Worm (Caenorhabditis elegans) whole organism, early embryonic: ENCODE data around the gene Y53F4B.21.
A peak's percentile ranks its signal among the peaks of the same experiment; 100 is the strongest.

Experiments used
- B0310.2 ChIP-seq: sonication (generic microtip); optimal IDR thresholded peaks from 2 replicates; lab custom pipeline; 2016; ENCODE audit warnings: mild to moderate bottlenecking, missing genetic modification characterization, missing compliant biosample characterization
- F13C5.2 ChIP-seq: sonication (generic microtip); optimal IDR thresholded peaks from 2 replicates; lab custom pipeline; 2017; ENCODE audit warnings: mild to moderate bottlenecking, missing genetic modification characterization, inconsistent platforms, missing compliant biosample characterization
- aly-1 ChIP-seq: sonication (generic microtip); optimal IDR thresholded peaks from 2 replicates; lab custom pipeline; 2016; ENCODE audit warnings: missing genetic modification characterization, missing compliant biosample characterization
- ama-1 ChIP-seq: fragments of 150-350 bp; optimal IDR thresholded peaks from 2 replicates; lab custom pipeline; 2014
- ceh-13 ChIP-seq: fragments of 200-800 bp; sonication (Bioruptor generic); optimal IDR thresholded peaks from 2 replicates; lab custom pipeline; 2018; ENCODE audit warnings: mild to moderate bottlenecking, missing genetic modification characterization, missing compliant biosample characterization
- ceh-36 ChIP-seq: sonication (generic microtip); optimal IDR thresholded peaks from 2 replicates; lab custom pipeline; 2016; ENCODE audit warnings: missing genetic modification characterization, inconsistent platforms, missing compliant biosample characterization
- ets-7 ChIP-seq: sonication (generic microtip); optimal IDR thresholded peaks from 2 replicates; lab custom pipeline; 2016; ENCODE audit warnings: missing genotype, missing genetic modification characterization, missing compliant biosample characterization
- flt-1 ChIP-seq: fragments of 200-800 bp; sonication (Bioruptor generic); IDR thresholded peaks from 2 replicates; pipeline ENCODE4 v1.3.6; 2022; ENCODE audit warnings: missing genetic modification characterization, missing compliant biosample characterization
- hmbx-1 ChIP-seq: sonication (generic microtip); optimal IDR thresholded peaks from 2 replicates; lab custom pipeline; 2016; ENCODE audit warnings: mild to moderate bottlenecking, missing genetic modification characterization, missing compliant biosample characterization
- hmg-4 ChIP-seq: fragments of 200-800 bp; sonication (Bioruptor generic); optimal IDR thresholded peaks from 2 replicates; lab custom pipeline; 2018; ENCODE audit warnings: mild to moderate bottlenecking, missing genetic modification characterization, missing compliant biosample characterization
- hnd-1 ChIP-seq: sonication (generic microtip); optimal IDR thresholded peaks from 2 replicates; lab custom pipeline; 2016; ENCODE audit warnings: missing genetic modification characterization, missing compliant biosample characterization
- pes-1 ChIP-seq: fragments of 200-800 bp; sonication (Bioruptor generic); IDR thresholded peaks from 2 replicates; pipeline ENCODE4 v1.3.6; 2022; ENCODE audit warnings: missing genetic modification reagents, missing genetic modification characterization, missing compliant biosample characterization
- scrt-1 ChIP-seq: fragments of 200-800 bp; sonication (Bioruptor generic); IDR thresholded peaks from 2 replicates; pipeline ENCODE4 v1.3.6; 2022; ENCODE audit warnings: missing genetic modification characterization, missing compliant biosample characterization
- sea-1 ChIP-seq: fragments of 200-800 bp; sonication (Bioruptor generic); conservative IDR thresholded peaks from 2 replicates; pipeline ENCODE4 v1.3.6; 2022; ENCODE audit warnings: missing genetic modification characterization, missing compliant biosample characterization
- tbx-11 ChIP-seq: fragments of 200-800 bp; sonication (Bioruptor generic); IDR thresholded peaks from 2 replicates; pipeline ENCODE4 v1.3.6; 2022; ENCODE audit warnings: missing genetic modification characterization, missing compliant biosample characterization
- tbx-37 ChIP-seq: fragments of 200-800 bp; sonication (Bioruptor generic); conservative IDR thresholded peaks from 2 replicates; pipeline ENCODE4 v1.3.6; 2022; ENCODE audit warnings: missing genetic modification reagents, missing genetic modification characterization, missing compliant biosample characterization
- tra-4 ChIP-seq: sonication (generic microtip); optimal IDR thresholded peaks from 2 replicates; lab custom pipeline; 2017; ENCODE audit warnings: missing genetic modification characterization, missing compliant biosample characterization

Gene Y53F4B.21

ce11 chrII:15084170-15084569 lies 5.8 kb upstream of the Y53F4B.21 start, which contains the start of gene Y53F4B.20:
Gene Y53F4B.20 (plus strand): TSS chrII:15084470.
- TF ChIP-seq aly-1 = no peak
- no peak for TF ChIP-seq scrt-1 (GFP tag; lab: Robert Waterston, UW)
- TF ChIP-seq ceh-13 (GFP tag; lab: Kevin White, UChicago) = no peak
- no peak for TF ChIP-seq sea-1 (GFP tag; lab: Robert Waterston, UW)
- TF ChIP-seq pes-1 (GFP tag; lab: Robert Waterston, UW) = no peak
- no peak for TF ChIP-seq tbx-11 (GFP tag; lab: Robert Waterston, UW)
- no peak for TF ChIP-seq B0310.2 (tag; lab: Kevin White, UChicago)
- no peak for TF ChIP-seq flt-1
- TF ChIP-seq tbx-37 (GFP tag; lab: Robert Waterston, UW) = no peak
- TF ChIP-seq ceh-36 = no peak
- TF ChIP-seq hmg-4 = no peak
- no peak for TF ChIP-seq ets-7 (tag; lab: Kevin White, UChicago)
- TF ChIP-seq F13C5.2 (tag; lab: Kevin White, UChicago) = no peak
- TF ChIP-seq ama-1 (lab: Kevin White, UChicago) = no peak
- TF ChIP-seq hnd-1 (tag; lab: Kevin White, UChicago) = no peak
- TF ChIP-seq hmbx-1 (tag; lab: Kevin White, UChicago) = no peak
- TF ChIP-seq tra-4 = no peak

- TF ChIP-seq tbx-11 (GFP tag; lab: Robert Waterston, UW) (no peak), aly-1 (no peak), tbx-37 (GFP tag; lab: Robert Waterston, UW) (peak; percentile 38; the same call in 1 of the 2 replicates), hmbx-1 (tag; lab: Kevin White, UChicago) (no peak), hmg-4 (no peak), scrt-1 (GFP tag; lab: Robert Waterston, UW) (no peak), sea-1 (GFP tag; lab: Robert Waterston, UW) (no peak), pes-1 (GFP tag; lab: Robert Waterston, UW) (peak; percentile 57; the same call in 1 of the 2 replicates), ceh-13 (GFP tag; lab: Kevin White, UChicago) (no peak)
These were observed 689 bp upstream of the Y53F4B.21 start for ce11 chrII:15089086-15089895.

- peak; percentile 12; the same call in 1 of the 2 replicates for TF ChIP-seq pes-1 (GFP tag; lab: Robert Waterston, UW)
- 0 out of 2 replicates have a peak, but pooled peaks have one; percentile 51 for TF ChIP-seq scrt-1 (GFP tag; lab: Robert Waterston, UW)
These were observed 6.3 kb downstream of the Y53F4B.21 start for ce11 chrII:15096328-15096727.

- TF ChIP-seq B0310.2 (tag; lab: Kevin White, UChicago) = no peak
- no peak for TF ChIP-seq tbx-11 (GFP tag; lab: Robert Waterston, UW)
- TF ChIP-seq hnd-1 (tag; lab: Kevin White, UChicago) = no peak
These were observed 17.2 kb downstream of the Y53F4B.21 start for ce11 chrII:15107184-15107583.

ce11 chrII:15109844-15110243 lies 19.9 kb downstream of the Y53F4B.21 start, which contains the start of gene Y53F4B.39:
Gene Y53F4B.39 (plus strand): TSS chrII:15110144.
- no peak for TF ChIP-seq ceh-13 (GFP tag; lab: Kevin White, UChicago)
- no peak for TF ChIP-seq pes-1 (GFP tag; lab: Robert Waterston, UW)
- no peak for TF ChIP-seq hmg-4
- TF ChIP-seq tbx-37 (GFP tag; lab: Robert Waterston, UW) = no peak
- no peak for TF ChIP-seq F13C5.2 (tag; lab: Kevin White, UChicago)
- TF ChIP-seq sea-1 (GFP tag; lab: Robert Waterston, UW) = no peak
- no peak for TF ChIP-seq hmbx-1 (tag; lab: Kevin White, UChicago)

- no peak for TF ChIP-seq ceh-36
- TF ChIP-seq tra-4 = no peak
- no peak for TF ChIP-seq ceh-13 (GFP tag; lab: Kevin White, UChicago)
- no peak for TF ChIP-seq hmg-4
- TF ChIP-seq B0310.2 (tag; lab: Kevin White, UChicago) = no peak
- TF ChIP-seq flt-1 = no peak
These were observed 21.4 kb downstream of the Y53F4B.21 start for ce11 chrII:15111352-15111751.

ce11 chrII:15119537-15120360 lies 29.8 kb downstream of the Y53F4B.21 start, which contains the start of gene arp-1:
Gene arp-1 (plus strand): TSS chrII:15120301.
- TF ChIP-seq hmg-4 (peak; percentile 35), tbx-11 (GFP tag; lab: Robert Waterston, UW) (no peak), ceh-36 (no peak)

ce11 chrII:15124193-15124592 lies 34.2 kb downstream of the Y53F4B.21 start, which contains the start of gene Y53F4B.23:
Gene Y53F4B.23 (plus strand): TSS chrII:15124504.
- TF ChIP-seq ets-7 (tag; lab: Kevin White, UChicago) (no peak), F13C5.2 (tag; lab: Kevin White, UChicago) (no peak), tbx-37 (GFP tag; lab: Robert Waterston, UW) (no peak), sea-1 (GFP tag; lab: Robert Waterston, UW) (no peak), hmg-4 (no peak), tbx-11 (GFP tag; lab: Robert Waterston, UW) (no peak), ceh-36 (no peak), ceh-13 (GFP tag; lab: Kevin White, UChicago) (no peak), tra-4 (no peak), ama-1 (lab: Kevin White, UChicago) (no peak), hnd-1 (tag; lab: Kevin White, UChicago) (no peak), hmbx-1 (tag; lab: Kevin White, UChicago) (no peak), B0310.2 (tag; lab: Kevin White, UChicago) (no peak), aly-1 (no peak), scrt-1 (GFP tag; lab: Robert Waterston, UW) (no peak), pes-1 (GFP tag; lab: Robert Waterston, UW) (no peak), flt-1 (no peak)
